Worm (Caenorhabditis elegans) whole organism, L4 larva: ENCODE data around the gene T24B8.7.
A peak's percentile ranks its signal among the peaks of the same experiment; 100 is the strongest.

Experiments used
- F26F4.8 ChIP-seq: fragments of 200-800 bp; sonication (Bioruptor generic); conservative IDR thresholded peaks from 2 replicates; pipeline ENCODE4 v1.3.6; 2022; ENCODE audit warnings: missing genetic modification characterization, missing compliant biosample characterization
- F44E2.7 ChIP-seq: fragments of 200-800 bp; sonication (Bioruptor generic); IDR thresholded peaks from 2 replicates; pipeline ENCODE4 v2.1.2; 2022; ENCODE audit warnings: missing genetic modification characterization, missing compliant biosample characterization
- F49E8.2 ChIP-seq: sonication (generic microtip); optimal IDR thresholded peaks from 2 replicates; lab custom pipeline; 2016; ENCODE audit warnings: missing compliant biosample characterization, mild to moderate bottlenecking, missing genetic modification characterization, borderline replicate concordance
- T20F7.1 ChIP-seq: fragments of 200-800 bp; sonication (Bioruptor generic); optimal IDR thresholded peaks from 2 replicates; lab custom pipeline; 2018; ENCODE audit warnings: mild to moderate bottlenecking, missing genetic modification characterization, missing compliant biosample characterization
- Y48G9A.11 ChIP-seq: fragments of 200-800 bp; sonication (Bioruptor generic); IDR thresholded peaks from 2 replicates; pipeline ENCODE4 v1.3.6; 2022; ENCODE audit warnings: missing genetic modification reagents, missing genetic modification characterization, missing compliant biosample characterization
- ZK337.2 ChIP-seq: fragments of 200-800 bp; sonication (Bioruptor generic); IDR thresholded peaks from 2 replicates; pipeline ENCODE4 v1.3.6; 2022; ENCODE audit warnings: missing genetic modification reagents, missing genetic modification characterization, missing compliant biosample characterization
- aha-1 ChIP-seq: fragments of 150-350 bp; peaks from one replicate; lab custom pipeline; 2014; ENCODE audit warnings: missing biosample characterization, missing genetic modification characterization
- ceh-20 ChIP-seq: fragments of 200-800 bp; sonication (Bioruptor generic); IDR thresholded peaks from 2 replicates; pipeline ENCODE4 v1.3.6; 2022; ENCODE audit warnings: missing genetic modification reagents, missing genetic modification characterization, missing compliant biosample characterization
- ceh-62 ChIP-seq: sonication (generic microtip); optimal IDR thresholded peaks from 2 replicates; lab custom pipeline; 2017; ENCODE audit warnings: missing biosample characterization, missing genetic modification characterization
- ceh-82 ChIP-seq: sonication (generic microtip); optimal IDR thresholded peaks from 2 replicates; lab custom pipeline; 2017; ENCODE audit warnings: missing biosample characterization, missing genetic modification characterization
- ces-1 ChIP-seq: fragments of 150-350 bp; sonication (generic microtip); optimal IDR thresholded peaks from 4 replicates; lab custom pipeline; 2014; ENCODE audit warnings: missing biosample characterization, missing genetic modification reagents, missing genetic modification characterization
- cey-2 ChIP-seq: sonication (generic microtip); optimal IDR thresholded peaks from 3 replicates; lab custom pipeline; 2017; ENCODE audit warnings: missing genetic modification characterization, mild to moderate bottlenecking, missing compliant biosample characterization, antibody characterized with exemption, borderline replicate concordance; ENCODE audit not compliant: insufficient read depth
- ctbp-1 ChIP-seq: fragments of 200-800 bp; sonication (Bioruptor generic); IDR thresholded peaks from 2 replicates; pipeline ENCODE4 v1.3.6; 2022; ENCODE audit warnings: missing genetic modification reagents, missing genetic modification characterization, missing compliant biosample characterization
- daf-12 ChIP-seq: fragments of 150-350 bp; optimal IDR thresholded peaks from 2 replicates; lab custom pipeline; 2014; ENCODE audit warnings: missing biosample characterization, missing genetic modification reagents, missing genetic modification characterization
- daf-8 ChIP-seq: fragments of 200-800 bp; sonication (Bioruptor generic); IDR thresholded peaks from 2 replicates; pipeline ENCODE4 v1.3.6; 2022; ENCODE audit warnings: missing genetic modification characterization, missing compliant biosample characterization
- dmd-6 ChIP-seq: fragments of 200-800 bp; sonication (Bioruptor generic); IDR thresholded peaks from 2 replicates; pipeline ENCODE4 v1.3.6; 2022; ENCODE audit warnings: missing genetic modification reagents, missing genetic modification characterization, missing compliant biosample characterization
- dmd-9 ChIP-seq: fragments of 200-800 bp; sonication (Bioruptor generic); IDR thresholded peaks from 2 replicates; pipeline ENCODE4 v1.3.6; 2022; ENCODE audit warnings: missing genetic modification reagents, missing genetic modification characterization, missing compliant biosample characterization
- dve-1 ChIP-seq: sonication (generic microtip); optimal IDR thresholded peaks from 2 replicates; lab custom pipeline; 2017; ENCODE audit warnings: antibody characterized with exemption, mild to moderate bottlenecking, missing genetic modification characterization, missing compliant biosample characterization; ENCODE audit not compliant: insufficient read depth
- gei-8 ChIP-seq: fragments of 200-800 bp; sonication (Bioruptor generic); optimal IDR thresholded peaks from 2 replicates; lab custom pipeline; 2018; ENCODE audit warnings: mild to moderate bottlenecking, missing genetic modification characterization, missing compliant biosample characterization
- hlh-11 ChIP-seq: fragments of 200-800 bp; sonication (Bioruptor generic); optimal IDR thresholded peaks from 2 replicates; lab custom pipeline; 2018; ENCODE audit warnings: mild to moderate bottlenecking, missing genetic modification characterization, missing compliant biosample characterization
- hlh-30 ChIP-seq: sonication (generic microtip); optimal IDR thresholded peaks from 2 replicates; lab custom pipeline; 2017; ENCODE audit warnings: antibody characterized with exemption, mild to moderate bottlenecking, missing genetic modification characterization, missing compliant biosample characterization; ENCODE audit not compliant: insufficient read depth
- hmg-1.1 ChIP-seq: fragments of 200-800 bp; sonication (Bioruptor generic); IDR thresholded peaks from 2 replicates; pipeline ENCODE4 v1.3.6; 2022; ENCODE audit warnings: missing genetic modification reagents, missing genetic modification characterization, missing compliant biosample characterization
- lin-13 ChIP-seq: fragments of 150-350 bp; optimal IDR thresholded peaks from 2 replicates; lab custom pipeline; 2014; ENCODE audit warnings: missing biosample characterization, missing genetic modification reagents, missing genetic modification characterization
- lin-15B ChIP-seq: fragments of 150-350 bp; sonication (generic microtip); optimal IDR thresholded peaks from 3 replicates; lab custom pipeline; 2014; ENCODE audit warnings: missing biosample characterization, missing genetic modification characterization
- lin-39 ChIP-seq: fragments of 150-350 bp; optimal IDR thresholded peaks from 2 replicates; lab custom pipeline; 2014; ENCODE audit warnings: missing biosample characterization, missing genetic modification reagents, missing genetic modification characterization
- lir-3 ChIP-seq: sonication (generic microtip); optimal IDR thresholded peaks from 2 replicates; lab custom pipeline; 2016; ENCODE audit warnings: mild to moderate bottlenecking, missing genetic modification characterization, missing compliant biosample characterization
- madf-5 ChIP-seq, 2 experiments: fragments of 200-800 bp; sonication (Bioruptor generic); IDR thresholded peaks; 2 replicates each; pipeline ENCODE4 v1.3.6; 2022; ENCODE audit warnings: missing compliant biosample characterization in 2 of 2, missing genetic modification characterization in 2 of 2
- madf-9 ChIP-seq: fragments of 200-800 bp; sonication (Bioruptor generic); conservative IDR thresholded peaks from 2 replicates; pipeline ENCODE4 v1.3.6; 2022; ENCODE audit warnings: missing genetic modification reagents, missing genetic modification characterization, missing compliant biosample characterization
- mdl-1 ChIP-seq, 2 experiments: fragments of 150-350 bp in 1 of 2; sonication (generic microtip) in 1 of 2; optimal IDR thresholded peaks; 2 replicates each; lab custom pipeline; 2014 to 2017; ENCODE audit warnings: missing biosample characterization in 2 of 2, missing genetic modification characterization in 2 of 2
- mep-1 ChIP-seq: fragments of 150-350 bp; sonication (generic microtip); optimal IDR thresholded peaks from 3 replicates; lab custom pipeline; 2014; ENCODE audit warnings: missing biosample characterization, missing genetic modification characterization
- mes-2 ChIP-seq: sonication (generic microtip); optimal IDR thresholded peaks from 2 replicates; lab custom pipeline; 2016; ENCODE audit warnings: missing genotype, mild to moderate bottlenecking, missing genetic modification characterization, missing compliant biosample characterization; ENCODE audit not compliant: poor library complexity, severe bottlenecking
- mxl-2 ChIP-seq: fragments of 200-800 bp; sonication (Bioruptor generic); conservative IDR thresholded peaks from 2 replicates; pipeline ENCODE4 v1.3.6; 2022; ENCODE audit warnings: missing genetic modification reagents, missing genetic modification characterization, missing compliant biosample characterization
- mxl-3 ChIP-seq: fragments of 200-800 bp; sonication (Bioruptor generic); optimal IDR thresholded peaks from 2 replicates; lab custom pipeline; 2018; ENCODE audit warnings: mild to moderate bottlenecking, missing genetic modification characterization, missing compliant biosample characterization
- nhr-10 ChIP-seq: fragments of 150-350 bp; optimal IDR thresholded peaks from 2 replicates; lab custom pipeline; 2014; ENCODE audit warnings: missing biosample characterization, missing genetic modification characterization
- nhr-102 ChIP-seq: sonication (generic microtip); optimal IDR thresholded peaks from 2 replicates; lab custom pipeline; 2016; ENCODE audit warnings: mild to moderate bottlenecking, missing genetic modification characterization, moderate library complexity, missing compliant biosample characterization
- nhr-11 ChIP-seq: fragments of 150-350 bp; optimal IDR thresholded peaks from 2 replicates; lab custom pipeline; 2014; ENCODE audit warnings: missing biosample characterization, missing genetic modification characterization
- pqm-1 ChIP-seq: sonication (generic microtip); optimal IDR thresholded peaks from 2 replicates; lab custom pipeline; 2017; ENCODE audit warnings: missing biosample characterization, missing genetic modification characterization
- rbr-2 ChIP-seq: sonication (generic microtip); optimal IDR thresholded peaks from 2 replicates; lab custom pipeline; 2016; ENCODE audit warnings: missing genotype, missing genetic modification characterization, missing compliant biosample characterization
- saeg-2 ChIP-seq: fragments of 200-800 bp; sonication (Bioruptor generic); IDR thresholded peaks from 2 replicates; pipeline ENCODE4 v1.3.6; 2022; ENCODE audit warnings: missing genetic modification reagents, missing genetic modification characterization, missing compliant biosample characterization
- tag-97 ChIP-seq: fragments of 200-800 bp; sonication (Bioruptor generic); IDR thresholded peaks from 2 replicates; pipeline ENCODE4 v1.3.6; 2022; ENCODE audit warnings: missing genetic modification characterization, missing compliant biosample characterization
- unc-39 ChIP-seq: sonication (generic microtip); optimal IDR thresholded peaks from 2 replicates; lab custom pipeline; 2017; ENCODE audit warnings: missing biosample characterization, missing genetic modification characterization
- unc-62 ChIP-seq, 3 experiments: fragments of 150-350 bp in 1 of 3; sonication (generic microtip); optimal IDR thresholded peaks in 2 of 3; peaks in 1 of 3; 1 replicate in 1 of 3; 2 replicates in 2 of 3; lab custom pipeline; 2014 to 2017; ENCODE audit warnings: missing biosample characterization in 3 of 3, missing genetic modification characterization in 3 of 3, missing genetic modification reagents in 3 of 3, missing genotype in 1 of 3
- zag-1 ChIP-seq: fragments of 150-350 bp; optimal IDR thresholded peaks from 2 replicates; lab custom pipeline; 2014; ENCODE audit warnings: missing biosample characterization, missing genetic modification characterization
- zip-2 ChIP-seq: fragments of 150-350 bp; optimal IDR thresholded peaks from 2 replicates; lab custom pipeline; 2014; ENCODE audit warnings: missing biosample characterization, missing genetic modification characterization
- ztf-11 ChIP-seq: fragments of 150-350 bp; optimal IDR thresholded peaks from 2 replicates; lab custom pipeline; 2014; ENCODE audit warnings: missing biosample characterization, missing genetic modification characterization

The T24B8.7 gene

DNA sequence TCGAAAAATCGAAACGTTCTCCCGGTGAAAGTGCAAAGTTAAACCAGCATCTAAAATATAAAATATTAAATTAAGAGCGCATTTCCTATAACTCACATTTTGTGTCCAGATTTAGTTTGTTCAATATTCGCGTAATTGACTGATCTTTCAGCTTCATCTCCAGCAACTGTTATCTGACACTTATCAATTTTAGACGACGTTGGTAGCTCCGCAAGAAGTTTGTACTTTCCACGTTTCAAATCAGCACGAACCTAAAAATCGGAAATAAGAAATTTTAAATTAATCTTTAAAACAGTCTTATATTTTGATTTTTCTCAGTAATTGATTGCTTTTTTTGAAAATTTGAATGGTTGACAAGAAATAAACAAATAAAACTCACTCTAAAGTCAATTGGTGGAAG, 35.8 kb downstream of the T24B8.7 start:
- TF ChIP-seq unc-62 (GFP tag; optimal IDR thresholded peaks at IDR 0.05 in 1 of 2; lab: Kevin White, UChicago) (peak in 1 of 2 experiments; percentile 91), unc-62 (tag; optimal IDR thresholded peaks at IDR 0.05; lab: Kevin White, UChicago) (no peak), cey-2 (tag; lab: Kevin White, UChicago) (no peak)

DNA sequence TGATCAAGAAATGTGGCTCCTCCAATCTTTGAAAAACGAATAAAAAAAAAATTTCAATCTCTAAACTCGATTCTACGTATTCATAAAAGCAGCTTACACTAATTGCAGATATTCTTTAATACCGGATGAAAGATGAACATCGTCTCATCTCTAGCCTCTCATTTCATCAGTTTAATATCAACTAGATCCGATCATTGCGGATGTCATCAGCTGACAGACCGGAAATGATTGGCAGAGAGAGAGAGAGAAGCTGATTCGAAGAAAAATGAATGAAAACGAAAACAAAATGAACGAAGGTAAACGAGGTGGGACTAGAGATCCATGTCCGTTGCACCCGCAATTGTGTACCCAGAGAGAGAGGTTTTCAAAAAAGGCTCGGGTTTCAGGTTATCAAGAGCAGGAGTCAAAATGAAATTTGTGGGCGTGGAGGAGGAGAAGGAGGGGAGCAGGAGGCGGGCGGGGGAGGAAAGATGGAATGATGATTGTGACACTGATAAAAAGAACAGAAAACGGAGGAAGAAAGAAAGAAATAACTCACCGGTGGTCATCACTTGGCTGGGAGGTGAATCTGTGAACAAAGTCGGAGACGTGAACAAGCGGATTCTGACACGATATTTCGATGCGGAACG, 38.5 kb downstream of the T24B8.7 start:
- TF ChIP-seq lir-3 (tag; lab: Kevin White, UChicago): no peak
- TF ChIP-seq F44E2.7 (GFP tag; lab: Robert Waterston, UW): no peak
- no peak for TF ChIP-seq mxl-2 (GFP tag; lab: Robert Waterston, UW)
- no peak for TF ChIP-seq lin-39 (tag; lab: Kevin White, UChicago)
- no peak for TF ChIP-seq ceh-62 (tag; lab: Kevin White, UChicago)
- TF ChIP-seq madf-9 (GFP tag; lab: Robert Waterston, UW): no peak
- TF ChIP-seq lin-13 (GFP tag; lab: Kevin White, UChicago): no peak
- no peak for TF ChIP-seq nhr-10 (tag; lab: Kevin White, UChicago)
- peak; percentile 12 for TF ChIP-seq hlh-30 (tag; lab: Kevin White, UChicago)
- no peak for TF ChIP-seq rbr-2 (tag; lab: Kevin White, UChicago)
- no peak for TF ChIP-seq tag-97 (GFP tag; lab: Robert Waterston, UW)
- no peak for TF ChIP-seq daf-12 (tag; lab: Kevin White, UChicago)
- no peak for TF ChIP-seq madf-5 (GFP tag; IDR thresholded peaks at IDR 0.05; lab: Robert Waterston, UW)
- TF ChIP-seq Y48G9A.11 (GFP tag; lab: Robert Waterston, UW): no peak
- no peak for TF ChIP-seq ztf-11
- TF ChIP-seq pqm-1: peak; percentile 10
- 0 out of 2 replicates have a peak, but pooled peaks have one; percentile 20 for TF ChIP-seq dmd-6 (GFP tag; lab: Robert Waterston, UW)
- TF ChIP-seq lin-15B (tag; lab: Kevin White, UChicago): no peak
- no peak for TF ChIP-seq mxl-3 (GFP tag; lab: Kevin White, UChicago)
- no peak for TF ChIP-seq zip-2 (tag; lab: Kevin White, UChicago)
- TF ChIP-seq gei-8 (GFP tag; lab: Kevin White, UChicago): no peak
- no peak for TF ChIP-seq hlh-11
- TF ChIP-seq saeg-2 (GFP tag; lab: Robert Waterston, UW): no peak
- TF ChIP-seq aha-1 (tag; lab: Kevin White, UChicago): peak; percentile 59
- TF ChIP-seq hmg-1.1 (GFP tag; lab: Robert Waterston, UW): no peak
- no peak for TF ChIP-seq nhr-102 (tag; lab: Kevin White, UChicago)
- TF ChIP-seq, all 104 proteins: peak for 4

DNA sequence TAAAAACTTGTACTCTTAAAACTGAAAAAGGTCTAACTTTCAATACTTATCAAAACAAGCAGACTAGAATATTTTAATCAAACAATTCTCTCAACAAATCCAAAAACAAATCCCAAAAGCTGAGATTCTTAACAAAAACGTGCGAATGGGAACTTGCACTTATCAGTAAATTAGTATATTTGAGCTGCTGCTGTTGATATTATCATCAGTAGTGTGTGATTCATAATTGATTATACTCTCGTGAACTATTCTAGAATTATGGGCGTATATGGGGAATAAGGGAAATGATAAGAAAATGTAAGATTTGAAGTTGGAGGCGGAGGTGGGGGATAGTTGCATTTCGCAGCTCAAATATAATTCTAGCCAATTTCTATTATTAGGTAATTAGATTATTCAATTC, 39.3 kb downstream of the T24B8.7 start:
- TF ChIP-seq ZK337.2 (GFP tag; lab: Robert Waterston, UW) (no peak), dmd-9 (no peak), T20F7.1 (GFP tag; lab: Kevin White, UChicago) (no peak)

DNA sequence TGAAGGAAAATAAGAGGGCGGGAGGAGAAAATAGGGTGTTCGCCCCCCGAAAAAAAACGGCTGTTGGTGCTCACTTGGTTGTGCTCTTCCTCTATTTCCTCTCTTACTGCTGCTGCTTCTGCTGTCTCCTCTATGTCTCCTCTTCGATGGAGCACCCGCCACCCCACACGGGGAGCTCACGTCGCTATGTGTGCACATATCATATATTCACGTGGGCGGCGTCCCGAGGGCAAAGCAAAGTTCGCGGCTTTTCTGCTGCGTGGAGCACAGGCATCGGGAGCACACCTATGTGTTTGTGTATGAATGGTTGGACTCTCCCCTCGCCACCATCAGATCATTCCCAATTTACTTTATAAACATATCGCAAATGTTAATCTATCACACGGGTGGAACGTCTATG, 40.1 kb downstream of the T24B8.7 start:
- TF ChIP-seq nhr-102 (tag; lab: Kevin White, UChicago): no peak
- TF ChIP-seq ceh-82: no peak
- TF ChIP-seq F26F4.8 (GFP tag; lab: Robert Waterston, UW): no peak
- TF ChIP-seq dmd-9: 0 out of 2 replicates have a peak, but pooled peaks have one; percentile 19
- TF ChIP-seq unc-39 (tag; lab: Kevin White, UChicago): no peak
- TF ChIP-seq dve-1: no peak
- peak; percentile 21 for TF ChIP-seq mes-2 (tag; lab: Kevin White, UChicago)
- TF ChIP-seq dmd-6 (GFP tag; lab: Robert Waterston, UW): peak; percentile 34
- no peak for TF ChIP-seq zag-1 (tag; lab: Kevin White, UChicago)
- no peak for TF ChIP-seq F49E8.2 (tag; lab: Kevin White, UChicago)
- peak; percentile 65 for TF ChIP-seq mxl-3 (GFP tag; lab: Kevin White, UChicago)
- TF ChIP-seq ceh-20 (GFP tag; lab: Robert Waterston, UW): 0 out of 2 replicates have a peak, but pooled peaks have one; percentile 42
- TF ChIP-seq ctbp-1 (GFP tag; lab: Robert Waterston, UW): 0 out of 2 replicates have a peak, but pooled peaks have one; percentile 20
- peak; percentile 5 for TF ChIP-seq nhr-11
- no peak for TF ChIP-seq daf-8
- TF ChIP-seq ces-1 (GFP tag; lab: Kevin White, UChicago): no peak
- TF ChIP-seq mdl-1 (tag; optimal IDR thresholded peaks at IDR 0.05; lab: Kevin White, UChicago): peak in 1 of 2 experiments; percentile 54
- TF ChIP-seq hmg-1.1 (GFP tag; lab: Robert Waterston, UW): peak; percentile 74
- peak; percentile 36 for TF ChIP-seq mep-1 (tag; lab: Kevin White, UChicago)
